Worm (Caenorhabditis elegans) whole organism, young adult: Measurements from ENCODE around the gene sft-4.

ENCODE experiments used
- B0035.1 ChIP-seq: sonication (generic microtip); optimal IDR thresholded peaks from 2 replicates; lab custom pipeline; 2016; ENCODE audit warnings: missing genetic modification characterization, mild to moderate bottlenecking, missing compliant biosample characterization, missing genotype, missing genetic modification reagents
- F10E7.11 ChIP-seq: sonication (generic microtip); optimal IDR thresholded peaks from 2 replicates; lab custom pipeline; 2017; ENCODE audit warnings: mild to moderate bottlenecking, missing genetic modification characterization, moderate library complexity, missing compliant biosample characterization
- F22D6.2 ChIP-seq: sonication (generic microtip); optimal IDR thresholded peaks from 2 replicates; lab custom pipeline; 2016; ENCODE audit warnings: mild to moderate bottlenecking, missing genetic modification characterization, missing compliant biosample characterization
- F33H1.4 ChIP-seq: fragments of 200-800 bp; sonication (Bioruptor generic); IDR thresholded peaks from 2 replicates; pipeline ENCODE4 v1.3.6; 2022; ENCODE audit warnings: missing genetic modification reagents, missing genetic modification characterization, missing compliant biosample characterization
- F37B4.10 ChIP-seq: fragments of 200-800 bp; sonication (Bioruptor generic); IDR thresholded peaks from 2 replicates; pipeline ENCODE4 v1.3.6; 2022; ENCODE audit warnings: missing genetic modification characterization, missing compliant biosample characterization
- F39B2.1 ChIP-seq: fragments of 200-800 bp; sonication (Bioruptor generic); IDR thresholded peaks from 2 replicates; pipeline ENCODE4 v1.3.6; 2022; ENCODE audit warnings: missing genetic modification reagents, missing genetic modification characterization, missing compliant biosample characterization
- F55B11.4 ChIP-seq: sonication (generic microtip); optimal IDR thresholded peaks from 2 replicates; lab custom pipeline; 2016; ENCODE audit warnings: missing compliant biosample characterization, missing genetic modification characterization, borderline replicate concordance; ENCODE audit not compliant: insufficient read depth
- F57C9.4 ChIP-seq: sonication (generic microtip); optimal IDR thresholded peaks from 2 replicates; lab custom pipeline; 2017; ENCODE audit warnings: mild to moderate bottlenecking, missing genetic modification characterization, missing compliant biosample characterization
- K11D2.4 ChIP-seq: fragments of 200-800 bp; sonication (Bioruptor generic); IDR thresholded peaks from 2 replicates; pipeline ENCODE4 v1.3.6; 2022; ENCODE audit warnings: missing genetic modification reagents, missing genetic modification characterization, missing compliant biosample characterization
- T26A5.8 ChIP-seq: sonication (generic microtip); optimal IDR thresholded peaks from 2 replicates; lab custom pipeline; 2016; ENCODE audit warnings: missing genetic modification characterization, missing compliant biosample characterization
- Y79H2A.3 ChIP-seq: fragments of 200-800 bp; sonication (Bioruptor generic); conservative IDR thresholded peaks from 2 replicates; pipeline ENCODE4 v1.3.6; 2022; ENCODE audit warnings: missing genetic modification reagents, missing genetic modification characterization, missing compliant biosample characterization
- Y95B8A.8 ChIP-seq: fragments of 200-800 bp; sonication (Bioruptor generic); IDR thresholded peaks from 2 replicates; pipeline ENCODE4 v1.3.6; 2022; ENCODE audit warnings: missing genetic modification reagents, missing genetic modification characterization, missing compliant biosample characterization
- ZK185.1 ChIP-seq: sonication (generic microtip); optimal IDR thresholded peaks from 2 replicates; lab custom pipeline; 2016; ENCODE audit warnings: mild to moderate bottlenecking, missing genetic modification characterization, missing compliant biosample characterization; ENCODE audit not compliant: poor library complexity, severe bottlenecking
- ama-1 ChIP-seq, 3 experiments: fragments of 150-350 bp in 1 of 3; sonication (generic microtip) in 2 of 3; optimal IDR thresholded peaks; 2 replicates each; lab custom pipeline; 2014 to 2018; ENCODE audit warnings: missing biosample characterization in 2 of 3, missing genetic modification characterization in 2 of 3, missing genetic modification reagents in 2 of 3
- aptf-2 ChIP-seq: fragments of 200-800 bp; sonication (Bioruptor generic); conservative IDR thresholded peaks from 2 replicates; pipeline ENCODE4 v1.3.6; 2022; ENCODE audit warnings: missing genetic modification reagents, missing genetic modification characterization, missing compliant biosample characterization
- attf-3 ChIP-seq: fragments of 200-800 bp; sonication (Bioruptor generic); conservative IDR thresholded peaks from 2 replicates; pipeline ENCODE4 v1.3.6; 2022; ENCODE audit warnings: missing genetic modification reagents, missing genetic modification characterization, missing compliant biosample characterization
- attf-5 ChIP-seq: fragments of 200-800 bp; sonication (Bioruptor generic); optimal IDR thresholded peaks from 2 replicates; lab custom pipeline; 2018; ENCODE audit warnings: mild to moderate bottlenecking, missing genetic modification characterization, missing compliant biosample characterization
- attf-6 ChIP-seq: fragments of 200-800 bp; sonication (Bioruptor generic); IDR thresholded peaks from 2 replicates; pipeline ENCODE4 v1.3.6; 2022; ENCODE audit warnings: missing genetic modification reagents, missing genetic modification characterization, missing compliant biosample characterization
- bed-1 ChIP-seq: fragments of 200-800 bp; sonication (Bioruptor generic); IDR thresholded peaks from 2 replicates; pipeline ENCODE4 v1.3.6; 2022; ENCODE audit warnings: missing genetic modification reagents, missing genetic modification characterization, missing compliant biosample characterization
- ccch-3 ChIP-seq: fragments of 200-800 bp; sonication (Bioruptor generic); optimal IDR thresholded peaks from 2 replicates; lab custom pipeline; 2018; ENCODE audit warnings: mild to moderate bottlenecking, missing genetic modification characterization, missing compliant biosample characterization
- cebp-2 ChIP-seq: fragments of 200-800 bp; sonication (Bioruptor generic); IDR thresholded peaks from 2 replicates; pipeline ENCODE4 v1.3.6; 2022; ENCODE audit warnings: missing genetic modification characterization, missing compliant biosample characterization
- ceh-27 ChIP-seq: fragments of 200-800 bp; sonication (Bioruptor generic); optimal IDR thresholded peaks from 2 replicates; lab custom pipeline; 2018; ENCODE audit warnings: mild to moderate bottlenecking, missing genetic modification characterization, moderate library complexity, missing compliant biosample characterization
- ceh-79 ChIP-seq: sonication (generic microtip); optimal IDR thresholded peaks from 2 replicates; lab custom pipeline; 2017; ENCODE audit warnings: mild to moderate bottlenecking, missing genetic modification characterization, missing compliant biosample characterization
- chd-7 ChIP-seq: sonication (generic microtip); optimal IDR thresholded peaks from 2 replicates; lab custom pipeline; 2016; ENCODE audit warnings: mild to moderate bottlenecking, missing genetic modification characterization, moderate library complexity, missing compliant biosample characterization
- dox-1 ChIP-seq: fragments of 200-800 bp; sonication (Bioruptor generic); IDR thresholded peaks from 2 replicates; pipeline ENCODE4 v1.3.6; 2022; ENCODE audit warnings: missing genetic modification reagents, missing genetic modification characterization, missing compliant biosample characterization
- dpff-1 ChIP-seq: sonication (generic microtip); optimal IDR thresholded peaks from 2 replicates; lab custom pipeline; 2017; ENCODE audit warnings: mild to moderate bottlenecking, missing genetic modification characterization, missing compliant biosample characterization
- dpl-1 ChIP-seq: fragments of 150-350 bp; optimal IDR thresholded peaks from 2 replicates; lab custom pipeline; 2014; ENCODE audit warnings: missing biosample characterization, missing genetic modification reagents, missing genetic modification characterization
- gei-17 ChIP-seq: fragments of 200-800 bp; sonication (Bioruptor generic); optimal IDR thresholded peaks from 2 replicates; lab custom pipeline; 2018; ENCODE audit warnings: mild to moderate bottlenecking, missing genetic modification characterization, missing compliant biosample characterization
- hlh-26 ChIP-seq: fragments of 200-800 bp; sonication (Bioruptor generic); conservative IDR thresholded peaks from 2 replicates; pipeline ENCODE4 v1.3.6; 2022; ENCODE audit warnings: missing genetic modification reagents, missing genetic modification characterization, missing compliant biosample characterization
- lin-26 ChIP-seq: fragments of 200-800 bp; sonication (Bioruptor generic); IDR thresholded peaks from 2 replicates; pipeline ENCODE4 v1.3.6; 2022; ENCODE audit warnings: missing genetic modification reagents, missing genetic modification characterization, missing compliant biosample characterization
- lin-35 ChIP-seq, 3 experiments: fragments of 150-350 bp in 2 of 3; sonication (generic microtip) in 1 of 3; optimal IDR thresholded peaks; 2 replicates each; lab custom pipeline; 2014 to 2018; ENCODE audit warnings: missing biosample characterization in 3 of 3, missing genetic modification characterization in 3 of 3, missing genetic modification reagents in 3 of 3
- lin-40 ChIP-seq: sonication (generic microtip); optimal IDR thresholded peaks from 2 replicates; lab custom pipeline; 2016; ENCODE audit warnings: missing genetic modification characterization, mild to moderate bottlenecking, missing compliant biosample characterization, missing genotype, missing genetic modification reagents
- lir-1 ChIP-seq: fragments of 200-800 bp; sonication (Bioruptor generic); conservative IDR thresholded peaks from 2 replicates; pipeline ENCODE4 v1.3.6; 2022; ENCODE audit warnings: missing genetic modification reagents, missing genetic modification characterization, missing compliant biosample characterization
- madf-3 ChIP-seq: fragments of 200-800 bp; sonication (Bioruptor generic); IDR thresholded peaks from 2 replicates; pipeline ENCODE4 v1.3.6; 2022; ENCODE audit warnings: missing genetic modification reagents, missing genetic modification characterization, missing compliant biosample characterization
- madf-6 ChIP-seq: fragments of 200-800 bp; sonication (Bioruptor generic); IDR thresholded peaks from 2 replicates; pipeline ENCODE4 v1.3.6; 2022; ENCODE audit warnings: missing genetic modification reagents, missing genetic modification characterization, missing compliant biosample characterization
- mel-28 ChIP-seq: sonication (generic microtip); optimal IDR thresholded peaks from 2 replicates; lab custom pipeline; 2016; ENCODE audit warnings: borderline replicate concordance, mild to moderate bottlenecking, missing genetic modification characterization, missing compliant biosample characterization
- mes-4 ChIP-seq: sonication (generic microtip); optimal IDR thresholded peaks from 2 replicates; lab custom pipeline; 2016; ENCODE audit warnings: missing genotype, missing genetic modification characterization, missing compliant biosample characterization
- mxl-1 ChIP-seq: sonication (generic microtip); optimal IDR thresholded peaks from 2 replicates; lab custom pipeline; 2016; ENCODE audit warnings: missing genetic modification characterization, missing compliant biosample characterization
- nhr-120 ChIP-seq: fragments of 200-800 bp; sonication (Bioruptor generic); IDR thresholded peaks from 2 replicates; pipeline ENCODE4 v1.3.6; 2022; ENCODE audit warnings: missing genetic modification characterization, missing compliant biosample characterization
- pbrm-1 ChIP-seq: fragments of 200-800 bp; sonication (Bioruptor generic); IDR thresholded peaks from 2 replicates; pipeline ENCODE4 v1.3.6; 2022; ENCODE audit warnings: missing genetic modification reagents, missing genetic modification characterization, missing compliant biosample characterization
- rcor-1 ChIP-seq: fragments of 200-800 bp; sonication (Bioruptor generic); IDR thresholded peaks from 2 replicates; pipeline ENCODE4 v1.3.6; 2022; ENCODE audit warnings: missing genetic modification reagents, missing genetic modification characterization, missing compliant biosample characterization
- snpc-1.3 ChIP-seq: sonication (generic microtip); optimal IDR thresholded peaks from 2 replicates; lab custom pipeline; 2017; ENCODE audit warnings: missing genetic modification characterization, mild to moderate bottlenecking, missing compliant biosample characterization, antibody characterized with exemption, moderate library complexity, missing genotype, missing genetic modification reagents; ENCODE audit not compliant: insufficient read depth
- tlf-1 ChIP-seq: fragments of 200-800 bp; sonication (Bioruptor generic); optimal IDR thresholded peaks from 2 replicates; lab custom pipeline; 2018; ENCODE audit warnings: mild to moderate bottlenecking, missing genetic modification characterization, missing compliant biosample characterization
- unc-130 ChIP-seq: sonication (generic microtip); optimal IDR thresholded peaks from 2 replicates; lab custom pipeline; 2016; ENCODE audit warnings: missing genetic modification reagents, missing genetic modification characterization, missing compliant biosample characterization
- unc-62 ChIP-seq: fragments of 150-350 bp; optimal IDR thresholded peaks from 2 replicates; lab custom pipeline; 2014; ENCODE audit warnings: missing biosample characterization, missing genetic modification reagents, missing genetic modification characterization
- ztf-18 ChIP-seq: sonication (generic microtip); optimal IDR thresholded peaks from 2 replicates; lab custom pipeline; 2016; ENCODE audit warnings: missing genotype, mild to moderate bottlenecking, missing genetic modification characterization, missing compliant biosample characterization
- ztf-22 ChIP-seq: fragments of 200-800 bp; sonication (Bioruptor generic); optimal IDR thresholded peaks from 2 replicates; lab custom pipeline; 2018; ENCODE audit warnings: mild to moderate bottlenecking, missing genetic modification characterization, moderate library complexity, missing compliant biosample characterization
- ztf-26 ChIP-seq: sonication (generic microtip); optimal IDR thresholded peaks from 2 replicates; lab custom pipeline; 2017; ENCODE audit warnings: missing genetic modification characterization, missing compliant biosample characterization

The sft-4 gene

ce11 chrX:5801156-5801592, 20.7 kb upstream of the sft-4 start (continued):
- TF ChIP-seq dpl-1, result no peak
- TF ChIP-seq ama-1 (optimal IDR thresholded peaks at IDR 0.05; lab: Kevin White, UChicago), result no peak
- TF ChIP-seq ama-1 (GFP tag; optimal IDR thresholded peaks at IDR 0.05; lab: Kevin White, UChicago), result peak; percentile 69 to 82
- no peak for TF ChIP-seq F57C9.4 (tag; lab: Kevin White, UChicago)
- peak; percentile 76 for TF ChIP-seq K11D2.4
- no peak for TF ChIP-seq F37B4.10 (GFP tag; lab: Robert Waterston, UW)
- peak; percentile 61 for TF ChIP-seq lir-1 (GFP tag; lab: Robert Waterston, UW)
- TF ChIP-seq bed-1, result peak; percentile 90; the same call in 1 of the 2 replicates
- peak; percentile 74 for TF ChIP-seq ccch-3
- peak; percentile 95 for TF ChIP-seq lin-40 (tag; lab: Kevin White, UChicago)
- no peak for TF ChIP-seq unc-62
- TF ChIP-seq attf-6 (GFP tag; lab: Robert Waterston, UW), result peak; percentile 55; the same call in 1 of the 2 replicates
- peak; percentile 91 for TF ChIP-seq pbrm-1 (GFP tag; lab: Robert Waterston, UW)
- TF ChIP-seq Y79H2A.3, result 0 out of 2 replicates have a peak, but pooled peaks have one; percentile 63
- TF ChIP-seq ZK185.1 (tag; lab: Kevin White, UChicago), result peak; percentile 94
- TF ChIP-seq gei-17 (GFP tag; lab: Kevin White, UChicago), result peak; percentile 85
- TF ChIP-seq attf-5, result peak; percentile 69
- peak; percentile 29 for TF ChIP-seq ceh-79 (tag; lab: Kevin White, UChicago)
- TF ChIP-seq B0035.1 (tag; lab: Kevin White, UChicago), result peak; percentile 87
- TF ChIP-seq mel-28 (tag; lab: Kevin White, UChicago), result peak; percentile 32
- peak; percentile 69; the same call in 1 of the 2 replicates for TF ChIP-seq madf-6 (GFP tag; lab: Robert Waterston, UW)
- TF ChIP-seq tlf-1 (GFP tag; lab: Kevin White, UChicago), result peak; percentile 68
- peak; percentile 73 for TF ChIP-seq ztf-22 (GFP tag; lab: Kevin White, UChicago)
- peak; percentile 27 for TF ChIP-seq F10E7.11 (tag; lab: Kevin White, UChicago)
- peak; percentile 70 for TF ChIP-seq rcor-1 (GFP tag; lab: Robert Waterston, UW)
- TF ChIP-seq mes-4, result peak; percentile 83
- TF ChIP-seq ztf-18 (tag; lab: Kevin White, UChicago), result peak; percentile 80
- peak; percentile 81 for TF ChIP-seq ceh-27
- TF ChIP-seq mxl-1 (tag; lab: Kevin White, UChicago), result peak; percentile 73
- peak; percentile 89 for TF ChIP-seq dox-1 (GFP tag; lab: Robert Waterston, UW)
- TF ChIP-seq lin-26, result peak; percentile 89
- peak; percentile 83 for TF ChIP-seq snpc-1.3 (tag; lab: Kevin White, UChicago)
- no peak for TF ChIP-seq hlh-26 (GFP tag; lab: Robert Waterston, UW)
- 0 out of 2 replicates have a peak, but pooled peaks have one; percentile 25 for TF ChIP-seq nhr-120 (GFP tag; lab: Robert Waterston, UW)
- peak; percentile 91 for TF ChIP-seq chd-7 (tag; lab: Kevin White, UChicago)
- TF ChIP-seq F55B11.4, result no peak
- peak; percentile 74; the same call in 1 of the 2 replicates for TF ChIP-seq aptf-2 (GFP tag; lab: Robert Waterston, UW)
- peak; percentile 48; the same call in 1 of the 2 replicates for TF ChIP-seq madf-3 (GFP tag; lab: Robert Waterston, UW)
- peak; percentile 62 for TF ChIP-seq F22D6.2
- TF ChIP-seq attf-3 (GFP tag; lab: Robert Waterston, UW), result peak; percentile 53; the same call in 1 of the 2 replicates
- TF ChIP-seq Y95B8A.8 (GFP tag; lab: Robert Waterston, UW), result no peak
- TF ChIP-seq lin-35 (GFP tag; optimal IDR thresholded peaks at IDR 0.05; lab: Kevin White, UChicago), result peak; percentile 0 to 85 (median 51)
- TF ChIP-seq F39B2.1 (GFP tag; lab: Robert Waterston, UW), result no peak
- TF ChIP-seq unc-130 (GFP tag; lab: Kevin White, UChicago), result peak; percentile 81
- TF ChIP-seq T26A5.8 (tag; lab: Kevin White, UChicago), result peak; percentile 92
- peak; percentile 91 for TF ChIP-seq ztf-26 (tag; lab: Kevin White, UChicago)
- TF ChIP-seq cebp-2 (GFP tag; lab: Robert Waterston, UW), result peak; percentile 81; the same call in 1 of the 2 replicates
- peak; percentile 23; the same call in 1 of the 2 replicates for TF ChIP-seq F33H1.4 (GFP tag; lab: Robert Waterston, UW)
- TF ChIP-seq dpff-1 (tag; lab: Kevin White, UChicago), result peak; percentile 51
